Fruit fly (Drosophila melanogaster) whole organism, adult: ENCODE data around the gene CG31523.

ENCODE experiments used
- CG14711 ChIP-seq: fragments of 200-800 bp; sonication (Bioruptor generic); optimal IDR thresholded peaks from 2 replicates; lab custom pipeline; 2018; ENCODE audit warnings: missing biosample characterization, mild to moderate bottlenecking, missing genetic modification characterization, moderate library complexity
- CG5204 ChIP-seq: fragments of 200-800 bp; sonication (Bioruptor generic); optimal IDR thresholded peaks from 2 replicates; lab custom pipeline; 2016; ENCODE audit warnings: missing biosample characterization, missing genetic modification characterization
- Clk ChIP-seq: fragments of 200-800 bp; sonication (Bioruptor generic); optimal IDR thresholded peaks from 2 replicates; lab custom pipeline; 2017; ENCODE audit warnings: missing biosample characterization, missing genetic modification characterization
- Mnt ChIP-seq: fragments of 200-800 bp; sonication (Bioruptor generic); optimal IDR thresholded peaks from 2 replicates; lab custom pipeline; 2016; ENCODE audit warnings: missing biosample characterization, mild to moderate bottlenecking, missing genetic modification characterization
- cic ChIP-seq: fragments of 200-800 bp; sonication (Bioruptor generic); optimal IDR thresholded peaks from 2 replicates; lab custom pipeline; 2017; ENCODE audit warnings: missing biosample characterization, mild to moderate bottlenecking, missing genetic modification characterization, moderate library complexity

DNA sequence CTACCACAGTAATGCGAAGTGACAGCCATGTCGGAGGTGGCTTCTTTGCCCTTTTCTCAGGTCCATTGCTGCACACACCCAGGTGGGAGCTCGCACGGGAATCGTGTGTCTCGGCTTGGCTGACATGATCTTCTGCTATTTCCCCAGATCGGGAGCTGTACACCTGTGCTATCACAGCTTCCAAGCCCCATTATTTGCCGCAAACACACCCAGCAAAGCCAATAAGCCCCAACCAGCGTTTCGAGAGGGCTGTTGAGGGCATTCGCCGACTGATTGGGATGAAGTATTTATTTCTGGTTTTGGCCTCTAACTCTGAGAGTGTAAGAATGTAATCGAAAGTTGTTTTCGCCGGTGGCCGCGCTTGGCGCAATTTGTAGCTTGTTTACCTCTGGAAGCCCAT lies 21.4 kb downstream of the CG31523 start:
- TF ChIP-seq cic (GFP tag; lab: Kevin White, UChicago) (no peak), CG5204 (GFP tag; lab: Kevin White, UChicago) (no peak), Mnt (no peak), CG14711 (tag; lab: Kevin White, UChicago) (no peak), Clk (GFP tag; lab: Kevin White, UChicago) (no peak)
